Worm (Caenorhabditis elegans) whole organism, L4 larva: ENCODE measurements around the gene F22H10.11.

Source experiments
- lin-29 ChIP-seq: fragments of 200-800 bp; sonication (Bioruptor generic); IDR thresholded peaks from 2 replicates; pipeline ENCODE4 v1.3.6; 2022; ENCODE audit warnings: missing genetic modification reagents, missing genetic modification characterization, missing compliant biosample characterization
- nhr-11 ChIP-seq: fragments of 150-350 bp; optimal IDR thresholded peaks from 2 replicates; lab custom pipeline; 2014; ENCODE audit warnings: missing biosample characterization, missing genetic modification characterization
- nhr-77 ChIP-seq: fragments of 150-350 bp; optimal IDR thresholded peaks from 2 replicates; lab custom pipeline; 2014; ENCODE audit warnings: missing biosample characterization, missing genetic modification characterization
- saeg-2 ChIP-seq: fragments of 200-800 bp; sonication (Bioruptor generic); IDR thresholded peaks from 2 replicates; pipeline ENCODE4 v1.3.6; 2022; ENCODE audit warnings: missing genetic modification reagents, missing genetic modification characterization, missing compliant biosample characterization

DNA sequence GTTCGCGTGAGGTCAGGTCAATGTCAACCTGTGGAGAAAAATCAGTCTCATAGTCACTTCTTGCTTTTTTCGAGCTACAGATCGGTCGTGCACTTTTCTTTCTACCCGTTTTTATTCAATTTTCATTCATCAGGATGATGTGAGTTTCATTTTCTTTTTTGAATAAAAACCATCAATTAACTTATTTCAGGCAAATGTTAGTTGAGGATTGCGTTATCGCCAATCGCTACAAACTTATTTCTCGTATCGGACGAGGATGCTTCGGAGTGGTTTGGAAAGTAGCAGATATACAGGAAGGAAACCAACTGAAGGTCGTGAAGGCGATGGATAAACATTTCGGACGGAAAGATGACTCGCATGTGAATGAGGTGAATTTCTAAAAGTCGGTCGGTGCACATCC is 14.4 kb upstream of the F22H10.11 start, which contains the start of gene F22H10.1:
- TF ChIP-seq lin-29 (GFP tag; lab: Robert Waterston, UW) (no peak), nhr-77 (tag; lab: Kevin White, UChicago) (no peak), saeg-2 (GFP tag; lab: Robert Waterston, UW) (no peak), nhr-11 (tag; lab: Kevin White, UChicago) (no peak)
